Fruit fly (Drosophila melanogaster) whole organism, embryonic: ENCODE results near the gene Sgsf.

ENCODE experiments used
- CG10565 ChIP-seq: fragments of 200-800 bp; sonication (Bioruptor generic); optimal IDR thresholded peaks from 3 replicates; lab custom pipeline; 2016; ENCODE audit warnings: missing biosample characterization, mild to moderate bottlenecking, missing genetic modification characterization
- CG16779 ChIP-seq: fragments of 200-800 bp; sonication (Bioruptor generic); IDR thresholded peaks from 2 replicates; pipeline ENCODE4 v1.3.6; 2022; ENCODE audit warnings: missing biosample characterization, missing genetic modification characterization
- CG18262 ChIP-seq: fragments of 200-800 bp; optimal IDR thresholded peaks from 3 replicates; lab custom pipeline; 2019; ENCODE audit warnings: missing biosample characterization, mild to moderate bottlenecking, missing genetic modification characterization, moderate library complexity
- CG32767 ChIP-seq: fragments of 200-800 bp; sonication (Bioruptor generic); IDR thresholded peaks from 2 replicates; pipeline ENCODE4 v1.3.6; 2022; ENCODE audit warnings: missing biosample characterization, missing genetic modification characterization
- CG4282 ChIP-seq: fragments of 200-800 bp; sonication (Bioruptor generic); optimal IDR thresholded peaks from 2 replicates; lab custom pipeline; 2016; ENCODE audit warnings: missing biosample characterization, missing genetic modification characterization
- CG8944 ChIP-seq: fragments of 200-800 bp; sonication (Bioruptor generic); optimal IDR thresholded peaks from 3 replicates; lab custom pipeline; 2016; ENCODE audit warnings: missing biosample characterization, missing genetic modification characterization
- Doc2 ChIP-seq: fragments of 200-800 bp; sonication (Bioruptor generic); IDR thresholded peaks from 2 replicates; pipeline ENCODE4 v1.3.6; 2022; ENCODE audit warnings: missing biosample characterization, missing genetic modification characterization
- ERR ChIP-seq: fragments of 200-800 bp; sonication (Bioruptor generic); optimal IDR thresholded peaks from 2 replicates; lab custom pipeline; 2016; ENCODE audit warnings: missing biosample characterization, missing genetic modification characterization
- Nf-YC ChIP-seq: fragments of 200-800 bp; optimal IDR thresholded peaks from 3 replicates; lab custom pipeline; 2019; ENCODE audit warnings: missing biosample characterization, mild to moderate bottlenecking, missing genetic modification characterization, moderate library complexity
- bsh ChIP-seq, 2 experiments: fragments of 200-800 bp; sonication (Bioruptor generic); optimal IDR thresholded peaks; 2 replicates each; lab custom pipeline; 2017 to 2018; ENCODE audit warnings: mild to moderate bottlenecking in 2 of 2, missing biosample characterization in 2 of 2, missing genetic modification characterization in 2 of 2, moderate library complexity in 1 of 2
- klu ChIP-seq: fragments of 200-800 bp; sonication (Bioruptor generic); IDR thresholded peaks from 2 replicates; pipeline ENCODE4 v1.3.6; 2022; ENCODE audit warnings: missing biosample characterization, missing genetic modification characterization
- tio ChIP-seq: fragments of 200-800 bp; sonication (Bioruptor generic); optimal IDR thresholded peaks from 2 replicates; lab custom pipeline; 2017; ENCODE audit warnings: missing biosample characterization, missing genetic modification characterization, inconsistent platforms
- trem ChIP-seq: fragments of 200-800 bp; optimal IDR thresholded peaks from 3 replicates; lab custom pipeline; 2019; ENCODE audit warnings: missing biosample characterization, mild to moderate bottlenecking, missing genetic modification characterization, moderate library complexity

dm6 chr3R:12369793-12370642 is 28.5 kb downstream of the Sgsf start:
- no peak for TF ChIP-seq trem (tag; lab: Kevin White, UChicago)
- no peak for TF ChIP-seq CG16779 (GFP tag; lab: Robert Waterston, UW)
- no peak for TF ChIP-seq CG18262 (tag; lab: Kevin White, UChicago)
- TF ChIP-seq tio (GFP tag; lab: Kevin White, UChicago): no peak
- TF ChIP-seq CG8944: no peak
- TF ChIP-seq Nf-YC: no peak
- no peak for TF ChIP-seq CG4282 (GFP tag; lab: Kevin White, UChicago)
- no peak for TF ChIP-seq klu (GFP tag; lab: Robert Waterston, UW)
- TF ChIP-seq Doc2 (GFP tag; lab: Robert Waterston, UW): no peak
- TF ChIP-seq CG32767 (GFP tag; lab: Robert Waterston, UW): no peak
- no peak for TF ChIP-seq CG10565
- TF ChIP-seq bsh (GFP tag; optimal IDR thresholded peaks at IDR 0.05; lab: Kevin White, UChicago): no peak
- no peak for TF ChIP-seq ERR (GFP tag; lab: Kevin White, UChicago)
